Worm (Caenorhabditis elegans) whole organism, midembryonic: Measurements from ENCODE around the gene ZK622.1.

Source experiments
- T22C8.4 ChIP-seq: fragments of 200-800 bp; sonication (Bioruptor generic); IDR thresholded peaks from 2 replicates; pipeline ENCODE4 v1.3.6; 2022; ENCODE audit warnings: missing genetic modification characterization, missing compliant biosample characterization
- cog-1 ChIP-seq: sonication (generic microtip); optimal IDR thresholded peaks from 2 replicates; lab custom pipeline; 2016; ENCODE audit warnings: missing genetic modification characterization, missing compliant biosample characterization
- flt-1 ChIP-seq: fragments of 200-800 bp; sonication (Bioruptor generic); IDR thresholded peaks from 2 replicates; pipeline ENCODE4 v1.3.6; 2022; ENCODE audit warnings: missing genetic modification characterization, missing compliant biosample characterization
- klf-2 ChIP-seq: fragments of 200-800 bp; sonication (Bioruptor generic); conservative IDR thresholded peaks from 2 replicates; pipeline ENCODE4 v1.3.6; 2022; ENCODE audit warnings: missing genetic modification reagents, missing genetic modification characterization, missing compliant biosample characterization
- med-1 ChIP-seq: sonication (generic microtip); optimal IDR thresholded peaks from 2 replicates; lab custom pipeline; 2017; ENCODE audit warnings: missing genetic modification characterization, mild to moderate bottlenecking, missing compliant biosample characterization, antibody characterized with exemption, missing genetic modification reagents; ENCODE audit not compliant: insufficient read depth
- ref-1 ChIP-seq: fragments of 200-800 bp; sonication (Bioruptor generic); conservative IDR thresholded peaks from 2 replicates; pipeline ENCODE4 v1.3.6; 2022; ENCODE audit warnings: missing genetic modification reagents, missing genetic modification characterization, missing compliant biosample characterization
- tab-1 ChIP-seq: fragments of 200-800 bp; sonication (Bioruptor generic); IDR thresholded peaks from 2 replicates; pipeline ENCODE4 v1.3.6; 2022; ENCODE audit warnings: missing genetic modification characterization, missing compliant biosample characterization
- ztf-23 ChIP-seq: fragments of 200-800 bp; sonication (Bioruptor generic); IDR thresholded peaks from 2 replicates; pipeline ENCODE4 v1.3.6; 2022; ENCODE audit warnings: missing genetic modification reagents, missing genetic modification characterization, missing compliant biosample characterization
- ztf-29 ChIP-seq: fragments of 200-800 bp; sonication (Bioruptor generic); IDR thresholded peaks from 2 replicates; pipeline ENCODE4 v1.3.6; 2022; ENCODE audit warnings: missing genetic modification reagents, missing genetic modification characterization, missing compliant biosample characterization

ZK622.1 gene

ce11 chrII:5342412-5342811 lies 48.8 kb downstream of the ZK622.1 start:
- TF ChIP-seq T22C8.4 (no peak), ztf-29 (GFP tag; lab: Robert Waterston, UW) (no peak), cog-1 (tag; lab: Kevin White, UChicago) (no peak), med-1 (GFP tag; lab: Kevin White, UChicago) (no peak), ztf-23 (GFP tag; lab: Robert Waterston, UW) (no peak), klf-2 (GFP tag; lab: Robert Waterston, UW) (no peak), tab-1 (no peak), flt-1 (no peak), ref-1 (GFP tag; lab: Robert Waterston, UW) (no peak)

- no peak for TF ChIP-seq med-1 (GFP tag; lab: Kevin White, UChicago)
- TF ChIP-seq ref-1 (GFP tag; lab: Robert Waterston, UW) = no peak
- TF ChIP-seq klf-2 (GFP tag; lab: Robert Waterston, UW) = no peak
- no peak for TF ChIP-seq tab-1
- no peak for TF ChIP-seq flt-1
- no peak for TF ChIP-seq ztf-23 (GFP tag; lab: Robert Waterston, UW)
- TF ChIP-seq T22C8.4 = no peak
- no peak for TF ChIP-seq cog-1 (tag; lab: Kevin White, UChicago)
Measured at ce11 chrII:5344775-5345174, 51.2 kb downstream of the ZK622.1 start, which contains the start of gene F09E5.14. TSS of gene F09E5.14 (minus strand) at chrII:5344875.
